Worm (Caenorhabditis elegans): ENCODE data around the gene Y75B8A.18.

The Y75B8A.18 gene

DNA sequence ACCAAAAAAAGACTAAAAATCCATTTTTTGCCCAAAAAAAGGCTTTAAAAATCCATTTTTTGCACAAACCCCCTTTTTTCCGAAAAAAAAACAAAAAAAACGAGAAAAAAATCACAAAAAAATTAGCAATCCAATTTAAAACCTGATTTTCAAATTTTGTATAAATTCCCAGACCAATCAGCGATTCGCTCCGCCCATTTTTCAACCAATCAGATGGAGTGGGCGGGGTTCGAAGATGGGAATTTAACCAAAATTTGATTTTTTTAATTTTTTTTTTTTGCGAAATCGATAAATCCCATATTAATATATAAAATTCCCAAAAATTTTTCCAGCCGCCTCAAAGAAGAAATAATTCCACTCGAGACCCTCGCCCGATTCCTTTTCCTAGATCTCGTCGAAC lies 4.6 kb downstream of the Y75B8A.18 start:
- TF ChIP-seq sma-3 (GFP tag; optimal IDR thresholded peaks at IDR 0.05) (no peak), skn-1 (tag; optimal IDR thresholded peaks at IDR 0.05) (no peak)

DNA sequence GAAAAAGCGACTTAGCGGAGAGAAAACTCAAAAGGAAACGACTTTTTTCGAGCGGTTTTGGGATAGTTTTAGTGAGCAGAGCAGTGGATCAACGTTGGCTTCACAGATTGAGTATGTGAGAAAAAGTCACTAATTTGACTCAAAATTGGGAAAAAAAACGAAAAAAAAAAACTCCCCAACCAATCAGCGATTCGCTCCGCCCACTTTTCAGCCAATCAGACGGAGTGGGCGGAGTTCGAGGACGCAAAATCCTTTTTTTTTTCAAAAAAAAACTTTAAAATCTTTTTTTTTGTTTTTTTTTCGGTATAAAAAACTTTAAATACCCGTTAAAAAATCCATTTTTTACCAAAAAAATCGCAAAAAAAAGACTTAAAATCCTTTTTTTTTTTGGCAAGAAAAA lies 5.2 kb downstream of the Y75B8A.18 start:
- TF ChIP-seq egl-27 (tag; optimal IDR thresholded peaks at IDR 0.05) (no peak), lin-13 (GFP tag; optimal IDR thresholded peaks at IDR 0.05) (no peak), elt-1 (tag; optimal IDR thresholded peaks at IDR 0.05) (no peak), ama-1 (optimal IDR thresholded peaks at IDR 0.05) (no peak), nhr-10 (tag; optimal IDR thresholded peaks at IDR 0.05) (no peak), ztf-11 (tag; optimal IDR thresholded peaks at IDR 0.05) (no peak), skn-1 (tag; optimal IDR thresholded peaks at IDR 0.05) (no peak)

ce11 chrIII:12218633-12219097 lies 7.4 kb downstream of the Y75B8A.18 start, which contains the start of the genes gex-4 and gphr-1:
Gene gex-4 (minus strand): TSS chrIII:12218634.
Gene gphr-1 (plus strand): TSS chrIII:12219047.
- TF ChIP-seq ama-1 (optimal IDR thresholded peaks at IDR 0.05) (no peak), nhr-10 (tag; optimal IDR thresholded peaks at IDR 0.05) (no peak), R02D3.7 (tag; optimal IDR thresholded peaks at IDR 0.05) (no peak), ZK546.5 (tag; optimal IDR thresholded peaks at IDR 0.05) (no peak), zag-1 (tag; optimal IDR thresholded peaks at IDR 0.05) (no peak), egl-27 (tag; optimal IDR thresholded peaks at IDR 0.05) (no peak), sem-4 (tag; optimal IDR thresholded peaks at IDR 0.05) (peak; percentile 76), elt-3 (tag; optimal IDR thresholded peaks at IDR 0.05) (no peak), ztf-1 (GFP tag; conservative IDR thresholded peaks at IDR 0.05) (no peak), aly-2 (tag; optimal IDR thresholded peaks at IDR 0.05) (no peak), elt-1 (tag; optimal IDR thresholded peaks at IDR 0.05) (no peak), alr-1 (tag; optimal IDR thresholded peaks at IDR 0.05) (no peak), ceh-16 (tag; optimal IDR thresholded peaks at IDR 0.05) (no peak), sma-9 (GFP tag; optimal IDR thresholded peaks at IDR 0.05) (no peak), sma-9 (tag; optimal IDR thresholded peaks at IDR 0.05) (no peak), lin-13 (GFP tag; optimal IDR thresholded peaks at IDR 0.05) (peak; percentile 57), fos-1 (tag; optimal IDR thresholded peaks at IDR 0.05) (peak; percentile 41), mab-5 (tag; optimal IDR thresholded peaks at IDR 0.05) (no peak), gmeb-1 (tag; optimal IDR thresholded peaks at IDR 0.05) (peak; percentile 48), crh-2 (tag; optimal IDR thresholded peaks at IDR 0.05) (peak; percentile 29), nhr-77 (tag; optimal IDR thresholded peaks at IDR 0.05) (no peak), sma-3 (GFP tag; optimal IDR thresholded peaks at IDR 0.05) (peak; percentile 52), lsy-2 (tag; optimal IDR thresholded peaks at IDR 0.05) (peak in 1 of 2 experiments; percentile 76), nhr-12 (tag; optimal IDR thresholded peaks at IDR 0.05) (no peak), ztf-11 (tag; optimal IDR thresholded peaks at IDR 0.05) (no peak), blmp-1 (tag; optimal IDR thresholded peaks at IDR 0.05; ENCODE audit: insufficient read depth) (no peak), unc-55 (GFP tag; optimal IDR thresholded peaks at IDR 0.05) (peak; percentile 69), ztf-4 (tag; optimal IDR thresholded peaks at IDR 0.05) (no peak), nhr-25 (tag; optimal IDR thresholded peaks at IDR 0.05) (peak; percentile 5), nhr-237 (tag; optimal IDR thresholded peaks at IDR 0.05) (no peak), snpc-4 (tag; optimal IDR thresholded peaks at IDR 0.05) (peak; percentile 53), nhr-21 (tag; optimal IDR thresholded peaks at IDR 0.05) (no peak), skn-1 (tag; optimal IDR thresholded peaks at IDR 0.05) (no peak), mdl-1 (tag; optimal IDR thresholded peaks at IDR 0.05) (no peak), F13H6.1 (tag; optimal IDR thresholded peaks at IDR 0.05) (peak; percentile 33), Y55F3AM.14 (GFP tag; optimal IDR thresholded peaks at IDR 0.05) (no peak), dmd-4 (tag; optimal IDR thresholded peaks at IDR 0.05) (no peak), mbf-1 (tag; optimal IDR thresholded peaks at IDR 0.05) (no peak), unc-62 (GFP tag; optimal IDR thresholded peaks at IDR 0.05) (no peak), nhr-11 (tag; optimal IDR thresholded peaks at IDR 0.05) (no peak), peb-1 (tag; optimal IDR thresholded peaks at IDR 0.05) (no peak), ceh-82 (tag; optimal IDR thresholded peaks at IDR 0.05) (no peak), nhr-23 (tag; optimal IDR thresholded peaks at IDR 0.05) (no peak), C34F6.9 (tag; optimal IDR thresholded peaks at IDR 0.05) (peak; percentile 67), lin-11 (tag; optimal IDR thresholded peaks at IDR 0.05) (no peak), lin-39 (tag; optimal IDR thresholded peaks at IDR 0.05) (no peak), unc-39 (tag; optimal IDR thresholded peaks at IDR 0.05) (no peak), nhr-6 (tag; optimal IDR thresholded peaks at IDR 0.05) (no peak), nhr-129 (tag; optimal IDR thresholded peaks at IDR 0.05) (no peak)
